Fruit fly (Drosophila melanogaster): ENCODE data around the gene CG13362.

CG13362 gene

dm6 chrX:711852-712251, 39.2 kb downstream of the CG13362 start (continued):
- TF ChIP-seq Sox15 (GFP tag; optimal IDR thresholded peaks at IDR 0.05) (peak; percentile 74), Hr39 (GFP tag; optimal IDR thresholded peaks at IDR 0.05) (peak; percentile 89), cyc (GFP tag; optimal IDR thresholded peaks at IDR 0.05) (peak; percentile 89), CG34406 (GFP tag; optimal IDR thresholded peaks at IDR 0.05) (peak; percentile 83), dac (GFP tag; optimal IDR thresholded peaks at IDR 0.05) (peak; percentile 61), Ets21C (GFP tag; optimal IDR thresholded peaks at IDR 0.05) (peak; percentile 81), Gug (GFP tag; IDR thresholded peaks at IDR 0.05) (peak; percentile 81), salr (GFP tag; optimal IDR thresholded peaks at IDR 0.05) (peak; percentile 76 to 85), CG8319 (GFP tag; optimal IDR thresholded peaks at IDR 0.05) (peak; percentile 81), Hr38 (GFP tag; optimal IDR thresholded peaks at IDR 0.05) (no peak), CG1621 (tag; optimal IDR thresholded peaks at IDR 0.05) (peak; percentile 88), CG16779 (tag; optimal IDR thresholded peaks at IDR 0.05) (peak; percentile 56), CG3032 (tag; optimal IDR thresholded peaks at IDR 0.05) (peak; percentile 88), CG9139 (GFP tag; optimal IDR thresholded peaks at IDR 0.05) (peak; percentile 52), esn (GFP tag; optimal IDR thresholded peaks at IDR 0.05) (peak; percentile 92), Ets96B (tag; optimal IDR thresholded peaks at IDR 0.05) (peak; percentile 89), CG6163 (GFP tag; IDR thresholded peaks at IDR 0.05) (peak; percentile 94), CG15336 (GFP tag; IDR thresholded peaks at IDR 0.05) (peak; percentile 85), topi (GFP tag; optimal IDR thresholded peaks at IDR 0.05) (peak; percentile 92), fkh (GFP tag; optimal IDR thresholded peaks at IDR 0.05) (no peak), Lpt (GFP tag; optimal IDR thresholded peaks at IDR 0.05) (peak; percentile 81)

dm6 chrX:710914-711313, 40.2 kb downstream of the CG13362 start:
- TF ChIP-seq CG11294 (GFP tag; IDR thresholded peaks at IDR 0.05) (no peak), ss (GFP tag; optimal IDR thresholded peaks at IDR 0.05) (no peak), CG32006 (GFP tag; optimal IDR thresholded peaks at IDR 0.05) (no peak), CG8632 (GFP tag; optimal IDR thresholded peaks at IDR 0.05) (no peak), Met (GFP tag; optimal IDR thresholded peaks at IDR 0.05) (no peak), CG3032 (tag; optimal IDR thresholded peaks at IDR 0.05) (no peak), Sox102F (GFP tag; optimal IDR thresholded peaks at IDR 0.05) (no peak), svp (GFP tag) (no peak), OdsH (GFP tag; optimal IDR thresholded peaks at IDR 0.05) (no peak), CG34406 (GFP tag; optimal IDR thresholded peaks at IDR 0.05) (no peak), CG15336 (GFP tag; IDR thresholded peaks at IDR 0.05) (no peak), Eip93F (GFP tag; optimal IDR thresholded peaks at IDR 0.05) (no peak), Hr39 (GFP tag; optimal IDR thresholded peaks at IDR 0.05) (no peak), Blimp-1 (GFP tag; optimal IDR thresholded peaks at IDR 0.05) (no peak), CG6276 (GFP tag; optimal IDR thresholded peaks at IDR 0.05) (no peak), CG31627 (GFP tag; optimal IDR thresholded peaks at IDR 0.05) (no peak), CG16779 (tag; optimal IDR thresholded peaks at IDR 0.05) (no peak), acj6 (GFP tag; optimal IDR thresholded peaks at IDR 0.05) (no peak), Ets21C (GFP tag; optimal IDR thresholded peaks at IDR 0.05) (no peak)

- no peak for TF ChIP-seq Blimp-1 (GFP tag; optimal IDR thresholded peaks at IDR 0.05)
- TF ChIP-seq dsx (GFP tag; optimal IDR thresholded peaks at IDR 0.05; ENCODE audit: poor library complexity, severe bottlenecking): no peak
- no peak for TF ChIP-seq CG8119 (GFP tag; IDR thresholded peaks at IDR 0.05)
- TF ChIP-seq vri (GFP tag; optimal IDR thresholded peaks at IDR 0.05): no peak
- TF ChIP-seq lz (GFP tag; optimal IDR thresholded peaks at IDR 0.05): no peak
- no peak for TF ChIP-seq acj6 (GFP tag; optimal IDR thresholded peaks at IDR 0.05)
- TF ChIP-seq Lpt (GFP tag; optimal IDR thresholded peaks at IDR 0.05): no peak
- TF ChIP-seq dac (GFP tag; optimal IDR thresholded peaks at IDR 0.05): no peak
- TF ChIP-seq Gug (GFP tag; IDR thresholded peaks at IDR 0.05): no peak
Observed at dm6 chrX:709495-709894, 41.6 kb downstream of the CG13362 start.
